Fruit fly (Drosophila melanogaster) whole organism, wandering third instar larva: ENCODE results near the gene RecQ4.

ENCODE experiments used
- Abd-B ChIP-seq: fragments of >200 bp; optimal IDR thresholded peaks from 2 replicates; lab custom pipeline; 2017; ENCODE audit warnings: missing biosample characterization, missing genetic modification characterization
- N ChIP-seq: fragments of >200 bp; optimal IDR thresholded peaks from 2 replicates; lab custom pipeline; 2018; ENCODE audit warnings: missing biosample characterization, missing external identifiers, missing genetic modification characterization
- dl ChIP-seq, 2 experiments: fragments of 175-275, 200-275 bp in 1 of 2; fragments of 200-275 bp in 1 of 2; sonication (Bioruptor generic); optimal IDR thresholded peaks; lab custom pipeline; 2018; ENCODE audit warnings: mild to moderate bottlenecking in 2 of 2, missing biosample characterization in 2 of 2, missing genetic modification characterization in 2 of 2, moderate library complexity in 2 of 2; ENCODE audit not compliant: partially characterized antibody in 2 of 2, insufficient read depth in 1 of 2

DNA sequence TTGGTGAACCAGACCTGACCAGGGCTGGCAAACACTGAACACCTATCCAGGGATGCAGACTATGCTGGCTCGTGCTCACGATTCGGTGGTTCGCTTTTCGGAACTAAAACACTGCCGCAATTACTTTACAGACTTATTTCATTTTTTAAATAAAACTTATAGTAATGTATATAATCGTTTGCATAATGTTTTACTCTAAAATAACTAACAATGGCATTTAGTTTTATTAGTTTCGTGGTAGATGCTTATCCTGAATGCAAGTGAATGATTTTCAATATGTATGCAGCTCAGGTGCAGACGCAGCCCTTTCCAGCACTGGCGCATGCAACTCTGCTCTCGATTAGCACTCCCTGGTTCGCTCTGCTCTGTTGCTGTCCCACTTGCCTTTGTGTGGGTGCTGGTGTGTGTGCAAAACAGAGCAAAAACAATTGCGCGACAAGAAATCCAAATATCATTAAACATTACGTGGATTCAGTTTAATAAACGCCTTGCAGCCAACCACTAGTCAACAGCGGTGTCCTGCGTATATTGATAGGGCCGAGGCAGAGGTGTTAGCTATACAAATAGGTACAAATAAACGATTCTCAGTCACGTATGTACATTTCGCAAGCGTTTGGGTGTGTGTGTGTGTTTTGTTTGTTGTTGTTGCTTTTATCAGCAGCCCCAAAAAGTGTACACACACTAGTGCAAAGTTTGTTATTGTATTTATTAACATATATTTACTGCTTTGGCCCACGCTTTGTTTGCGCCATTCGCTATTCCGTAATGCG lies 11.0 kb upstream of the RecQ4 start, which contains the start of the genes ERR and Atg18a:
- TF ChIP-seq dl (GFP tag; optimal IDR thresholded peaks at IDR 0.05; lab: Kevin White, UChicago; ENCODE audit: insufficient read depth in 1 of 2, partially characterized antibody in 2 of 2) = no peak
- peak; percentile 63 for TF ChIP-seq N
- TF ChIP-seq Abd-B (GFP tag; lab: Kevin White, UChicago) = no peak
